Worm (Caenorhabditis elegans) whole organism, midembryonic: Measurements from ENCODE around the gene Y110A2AL.4.

Source experiments
- T22C8.4 ChIP-seq: fragments of 200-800 bp; sonication (Bioruptor generic); IDR thresholded peaks from 2 replicates; pipeline ENCODE4 v1.3.6; 2022; ENCODE audit warnings: missing genetic modification characterization, missing compliant biosample characterization
- cog-1 ChIP-seq: sonication (generic microtip); optimal IDR thresholded peaks from 2 replicates; lab custom pipeline; 2016; ENCODE audit warnings: missing genetic modification characterization, missing compliant biosample characterization
- flt-1 ChIP-seq: fragments of 200-800 bp; sonication (Bioruptor generic); IDR thresholded peaks from 2 replicates; pipeline ENCODE4 v1.3.6; 2022; ENCODE audit warnings: missing genetic modification characterization, missing compliant biosample characterization
- ztf-23 ChIP-seq: fragments of 200-800 bp; sonication (Bioruptor generic); IDR thresholded peaks from 2 replicates; pipeline ENCODE4 v1.3.6; 2022; ENCODE audit warnings: missing genetic modification reagents, missing genetic modification characterization, missing compliant biosample characterization

DNA sequence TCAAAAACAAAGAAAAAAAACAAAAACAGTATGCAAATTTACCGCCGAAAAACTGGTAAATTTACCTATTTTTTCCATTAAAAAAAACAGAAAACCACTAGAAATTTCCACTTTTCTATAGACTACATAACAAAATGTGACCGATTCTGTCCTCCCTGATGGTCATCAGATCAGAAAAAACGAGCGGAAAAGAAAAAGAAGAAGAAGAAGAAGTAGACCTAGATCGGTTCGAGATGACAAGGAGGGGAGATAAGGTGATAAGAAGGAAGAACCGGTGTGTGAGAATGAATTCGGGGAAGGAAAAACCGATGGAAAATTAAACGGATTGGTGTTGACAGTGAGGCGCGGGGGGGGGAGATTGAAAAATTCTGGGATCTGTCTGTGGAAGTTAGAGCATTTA is 17.0 kb downstream of the Y110A2AL.4 start:
- no peak for TF ChIP-seq flt-1 (GFP tag; lab: Robert Waterston, UW)
- TF ChIP-seq T22C8.4 (GFP tag; lab: Robert Waterston, UW): no peak
- TF ChIP-seq cog-1: no peak
- TF ChIP-seq ztf-23 (GFP tag; lab: Robert Waterston, UW): no peak
